Worm (Caenorhabditis elegans) whole organism, L1 larva: ENCODE results near the gene acp-2.

Source experiments
- isw-1 ChIP-seq: fragments of 200-800 bp; sonication (Bioruptor generic); IDR thresholded peaks from 2 replicates; pipeline ENCODE4 v1.3.6; 2022; ENCODE audit warnings: missing genetic modification characterization, missing compliant biosample characterization
- tbx-2 ChIP-seq: sonication (generic microtip); optimal IDR thresholded peaks from 2 replicates; lab custom pipeline; 2016; ENCODE audit warnings: missing genetic modification characterization, missing compliant biosample characterization

- TF ChIP-seq tbx-2 (no peak), isw-1 (GFP tag; lab: Robert Waterston, UW) (no peak)
Observed at ce11 chrII:8450750-8451149, 18.9 kb upstream of the acp-2 start.
